Fruit fly (Drosophila melanogaster): ENCODE results near the gene CG46465.

DNA sequence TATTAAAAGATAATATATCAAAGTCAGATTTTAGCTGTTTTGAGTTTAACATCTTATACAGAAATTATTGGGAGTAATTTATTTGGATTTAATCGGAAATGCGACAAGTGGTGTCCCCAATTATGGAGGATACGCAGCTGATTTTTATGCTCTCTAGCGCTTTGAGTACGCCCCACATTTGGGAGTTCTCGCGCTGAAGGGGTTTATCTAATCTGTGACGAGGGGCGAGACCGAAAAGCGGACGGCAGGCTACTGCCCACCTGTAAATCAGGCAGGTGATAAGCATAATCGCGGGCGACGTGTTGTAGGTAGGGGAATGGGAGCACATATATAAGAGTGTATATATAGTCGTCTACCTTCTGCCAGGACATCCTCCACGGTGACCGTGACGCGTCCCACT is 24.4 kb upstream of the CG46465 start:
- TF ChIP-seq CTCF (optimal IDR thresholded peaks at IDR 0.05) (no peak), CG8478 (optimal IDR thresholded peaks at IDR 0.05) (no peak)

All from S2 (cell line).